Fruit fly (Drosophila melanogaster): ENCODE results near the gene CG32808.

The CG32808 gene

dm6 chrX:1460278-1460872, 9.2 kb downstream of the CG32808 start, which contains the start of gene Lrpprc2 (continued):
- TF ChIP-seq Scr (GFP tag; IDR thresholded peaks at IDR 0.05; ENCODE audit: partially characterized antibody): 0 out of 2 replicates have a peak, but pooled peaks have one; percentile 16
- no peak for TF ChIP-seq ems (GFP tag; optimal IDR thresholded peaks at IDR 0.05)
- no peak for TF ChIP-seq Kr (GFP tag; optimal IDR thresholded peaks at IDR 0.05)
- no peak for TF ChIP-seq Taf1 (GFP tag; IDR thresholded peaks at IDR 0.05)
- no peak for TF ChIP-seq CG10209 (GFP tag; optimal IDR thresholded peaks at IDR 0.05)
- no peak for TF ChIP-seq Tbp (GFP tag; optimal IDR thresholded peaks at IDR 0.05)
- TF ChIP-seq unc-4 (GFP tag; IDR thresholded peaks at IDR 0.05; ENCODE audit: partially characterized antibody): peak; percentile 35; the same call in 1 of the 2 replicates
- TF ChIP-seq CG10431 (GFP tag; optimal IDR thresholded peaks at IDR 0.05): peak; percentile 16
- TF ChIP-seq NfI (GFP tag; optimal IDR thresholded peaks at IDR 0.05): peak; percentile 24
- peak; percentile 24 for TF ChIP-seq dm (GFP tag; optimal IDR thresholded peaks at IDR 0.05)
- TF ChIP-seq CG11247 (GFP tag; IDR thresholded peaks at IDR 0.05): no peak
- no peak for TF ChIP-seq sr (GFP tag; IDR thresholded peaks at IDR 0.05)
- peak; percentile 28 for TF ChIP-seq CG34376 (GFP tag; optimal IDR thresholded peaks at IDR 0.05)
- TF ChIP-seq CG11085 (GFP tag; IDR thresholded peaks at IDR 0.05): no peak
- TF ChIP-seq pzg (GFP tag; optimal IDR thresholded peaks at IDR 0.05): peak; percentile 36
- TF ChIP-seq Ets65A (GFP tag): peak; percentile 34
- no peak for TF ChIP-seq MTF-1 (GFP tag; optimal IDR thresholded peaks at IDR 0.05; ENCODE audit: borderline replicate concordance)
- TF ChIP-seq kni (GFP tag; optimal IDR thresholded peaks at IDR 0.05): peak; percentile 12
- TF ChIP-seq crp (GFP tag; optimal IDR thresholded peaks at IDR 0.05): peak; percentile 4 to 90
- no peak for TF ChIP-seq CG16863 (GFP tag; optimal IDR thresholded peaks at IDR 0.05)
- TF ChIP-seq usp (GFP tag; optimal IDR thresholded peaks at IDR 0.05): no peak
- TF ChIP-seq Dref (GFP tag; IDR thresholded peaks at IDR 0.05): peak; percentile 63
- no peak for TF ChIP-seq CG4360 (GFP tag; IDR thresholded peaks at IDR 0.05)
- peak; percentile 62 for TF ChIP-seq CG2116 (GFP tag; optimal IDR thresholded peaks at IDR 0.05)

- TF ChIP-seq CG6272 (GFP tag; IDR thresholded peaks at IDR 0.05) (no peak), sens (GFP tag) (no peak), CG16779 (GFP tag; IDR thresholded peaks at IDR 0.05) (no peak), CG4424 (GFP tag; optimal IDR thresholded peaks at IDR 0.05) (no peak), CG15011 (GFP tag; optimal IDR thresholded peaks at IDR 0.05) (no peak), Camta (GFP tag; optimal IDR thresholded peaks at IDR 0.05) (no peak), CG7745 (tag; optimal IDR thresholded peaks at IDR 0.05) (no peak), CG10209 (GFP tag; optimal IDR thresholded peaks at IDR 0.05) (no peak), Lpt (GFP tag; optimal IDR thresholded peaks at IDR 0.05) (no peak), caup (GFP tag; optimal IDR thresholded peaks at IDR 0.05; ENCODE audit: severe bottlenecking) (no peak), ro (GFP tag; IDR thresholded peaks at IDR 0.05) (no peak), CG15479 (GFP tag; optimal IDR thresholded peaks at IDR 0.05) (no peak), grau (tag; optimal IDR thresholded peaks at IDR 0.05) (no peak), Nf-YB (GFP tag; optimal IDR thresholded peaks at IDR 0.05) (no peak), zen2 (GFP tag; IDR thresholded peaks at IDR 0.05; ENCODE audit: partially characterized antibody) (no peak), CG12942 (GFP tag; optimal IDR thresholded peaks at IDR 0.05) (no peak), CG14667 (GFP tag; IDR thresholded peaks at IDR 0.05) (no peak)
Observed at dm6 chrX:1456954-1457353, 12.7 kb downstream of the CG32808 start, which contains the start of gene CG14785. Gene CG14785, minus strand, starts transcription at chrX:1457054.
